Fruit fly (Drosophila melanogaster) whole organism, embryonic: ENCODE measurements around the gene r-cup.

Experiments
- Asciz ChIP-seq: fragments of 200-800 bp; sonication (Bioruptor generic); optimal IDR thresholded peaks from 2 replicates; lab custom pipeline; 2017; ENCODE audit warnings: missing biosample characterization, mild to moderate bottlenecking, missing genetic modification characterization, missing genetic modification reagents
- Atf-2 ChIP-seq: fragments of 200-800 bp; sonication (Bioruptor generic); optimal IDR thresholded peaks from 2 replicates; lab custom pipeline; 2016; ENCODE audit warnings: missing biosample characterization, missing genetic modification characterization
- Bteb2 ChIP-seq: fragments of 200-800 bp; sonication (Bioruptor generic); optimal IDR thresholded peaks from 2 replicates; lab custom pipeline; 2016; ENCODE audit warnings: missing biosample characterization, missing genetic modification characterization
- CG10274 ChIP-seq: fragments of 200-800 bp; sonication (Bioruptor generic); optimal IDR thresholded peaks from 3 replicates; lab custom pipeline; 2017; ENCODE audit warnings: missing biosample characterization, mild to moderate bottlenecking, missing genetic modification characterization
- CG10431 ChIP-seq: fragments of 200-800 bp; sonication (Bioruptor generic); optimal IDR thresholded peaks from 3 replicates; lab custom pipeline; 2018; ENCODE audit warnings: missing biosample characterization, mild to moderate bottlenecking, missing genetic modification characterization
- CG10543 ChIP-seq: fragments of 200-800 bp; sonication (Bioruptor generic); optimal IDR thresholded peaks from 3 replicates; lab custom pipeline; 2017; ENCODE audit warnings: missing biosample characterization, mild to moderate bottlenecking, missing genetic modification characterization, moderate library complexity
- CG11560 ChIP-seq: fragments of 200-800 bp; sonication (Bioruptor generic); IDR thresholded peaks from 3 replicates; pipeline ENCODE4 v1.3.6; 2022; ENCODE audit warnings: missing biosample characterization, missing genetic modification characterization
- CG11695 ChIP-seq: fragments of 200-800 bp; sonication (Bioruptor generic); IDR thresholded peaks from 3 replicates; pipeline ENCODE4 v1.3.6; 2022; ENCODE audit warnings: missing biosample characterization, missing genetic modification characterization
- CG12659 ChIP-seq: fragments of 200-800 bp; sonication (Bioruptor generic); optimal IDR thresholded peaks from 3 replicates; lab custom pipeline; 2017; ENCODE audit warnings: mild to moderate bottlenecking, missing biosample characterization, missing genetic modification reagents, missing genetic modification characterization
- CG12744 ChIP-seq: fragments of 200-800 bp; sonication (Bioruptor generic); optimal IDR thresholded peaks from 2 replicates; lab custom pipeline; 2016; ENCODE audit warnings: missing biosample characterization, missing genetic modification characterization
- CG14441 ChIP-seq: fragments of 200-800 bp; sonication (Bioruptor generic); IDR thresholded peaks from 2 replicates; pipeline ENCODE4 v1.3.6; 2022; ENCODE audit warnings: missing biosample characterization, missing genetic modification characterization
- CG15514 ChIP-seq: fragments of 200-800 bp; sonication (Bioruptor generic); optimal IDR thresholded peaks from 3 replicates; lab custom pipeline; 2017; ENCODE audit warnings: missing biosample characterization, missing genetic modification characterization, mild to moderate bottlenecking, moderate library complexity, missing genetic modification reagents
- CG1647 ChIP-seq: fragments of 200-800 bp; sonication (Bioruptor generic); optimal IDR thresholded peaks from 3 replicates; lab custom pipeline; 2016; ENCODE audit warnings: missing biosample characterization, missing genetic modification characterization
- CG18262 ChIP-seq: fragments of 200-800 bp; optimal IDR thresholded peaks from 3 replicates; lab custom pipeline; 2019; ENCODE audit warnings: missing biosample characterization, mild to moderate bottlenecking, missing genetic modification characterization, moderate library complexity
- CG2129 ChIP-seq: fragments of 200-800 bp; sonication (Bioruptor generic); IDR thresholded peaks from 2 replicates; pipeline ENCODE4 v1.3.6; 2022; ENCODE audit warnings: missing biosample characterization, missing genetic modification characterization; ENCODE audit not compliant: partially characterized antibody
- CG30020 ChIP-seq: fragments of 200-800 bp; optimal IDR thresholded peaks from 2 replicates; lab custom pipeline; 2019; ENCODE audit warnings: missing biosample characterization, mild to moderate bottlenecking, missing genetic modification characterization, moderate library complexity
- CG31441 ChIP-seq: fragments of 200-800 bp; sonication (Bioruptor generic); IDR thresholded peaks from 2 replicates; pipeline ENCODE4 v1.3.6; 2022; ENCODE audit warnings: missing biosample characterization, missing genetic modification characterization
- CG34422 ChIP-seq: fragments of 200-800 bp; sonication (Bioruptor generic); IDR thresholded peaks from 3 replicates; pipeline ENCODE4 v1.3.6; 2022; ENCODE audit warnings: missing biosample characterization, missing genetic modification characterization
- CG3726 ChIP-seq: fragments of 200-800 bp; sonication (Bioruptor generic); IDR thresholded peaks from 3 replicates; pipeline ENCODE4, ENCODE4 v1.3.6; 2022; ENCODE audit warnings: missing biosample characterization, missing genetic modification characterization
- CG3838 ChIP-seq: fragments of 200-800 bp; sonication (Bioruptor generic); optimal IDR thresholded peaks from 3 replicates; lab custom pipeline; 2016; ENCODE audit warnings: missing biosample characterization, missing genetic modification characterization
- CG6813 ChIP-seq: fragments of 200-800 bp; sonication (Bioruptor generic); optimal IDR thresholded peaks from 2 replicates; lab custom pipeline; 2017; ENCODE audit warnings: missing biosample characterization, missing genetic modification characterization, mild to moderate bottlenecking, moderate library complexity, missing genetic modification reagents
- CG7357 ChIP-seq: fragments of 200-800 bp; sonication (Bioruptor generic); IDR thresholded peaks from 3 replicates; pipeline ENCODE4 v1.3.6; 2022; ENCODE audit warnings: missing biosample characterization, missing genetic modification characterization
- CG7987 ChIP-seq: fragments of 200-800 bp; sonication (Bioruptor generic); optimal IDR thresholded peaks from 2 replicates; lab custom pipeline; 2018; ENCODE audit warnings: missing biosample characterization, mild to moderate bottlenecking, missing genetic modification characterization, moderate library complexity
- CG9609 ChIP-seq: fragments of 200-800 bp; sonication (Bioruptor generic); optimal IDR thresholded peaks from 3 replicates; lab custom pipeline; 2016; ENCODE audit warnings: missing biosample characterization, missing genetic modification characterization
- CG9876 ChIP-seq: fragments of 200-800 bp; sonication (Bioruptor generic); optimal IDR thresholded peaks from 2 replicates; lab custom pipeline; 2016; ENCODE audit warnings: missing biosample characterization, missing genetic modification characterization
- D ChIP-seq, 2 experiments: fragments of 200-800 bp in 1 of 2; fragments of >200 bp in 1 of 2; sonication (Bioruptor generic) in 1 of 2; optimal IDR thresholded peaks; 2 replicates in 1 of 2; 3 replicates in 1 of 2; lab custom pipeline; 2017; ENCODE audit warnings: mild to moderate bottlenecking in 1 of 2, missing biosample characterization in 1 of 2, missing genetic modification characterization in 1 of 2, missing genetic modification reagents in 1 of 2
- ERR ChIP-seq: fragments of 200-800 bp; sonication (Bioruptor generic); optimal IDR thresholded peaks from 2 replicates; lab custom pipeline; 2016; ENCODE audit warnings: missing biosample characterization, missing genetic modification characterization
- Gsc ChIP-seq: fragments of 200-800 bp; sonication (Bioruptor generic); IDR thresholded peaks from 2 replicates; pipeline ENCODE4 v1.3.6; 2022; ENCODE audit warnings: missing biosample characterization, missing genetic modification characterization
- Jarid2 ChIP-seq: fragments of 200-800 bp; sonication (Bioruptor generic); optimal IDR thresholded peaks from 3 replicates; lab custom pipeline; 2017; ENCODE audit warnings: mild to moderate bottlenecking, missing biosample characterization, missing genetic modification reagents, missing genetic modification characterization
- Mes4 ChIP-seq: fragments of 200-800 bp; sonication (Bioruptor generic); optimal IDR thresholded peaks from 2 replicates; lab custom pipeline; 2016; ENCODE audit warnings: missing biosample characterization, missing genetic modification characterization
- NC2β ChIP-seq: fragments of 200-800 bp; sonication (Bioruptor generic); optimal IDR thresholded peaks from 2 replicates; lab custom pipeline; 2016; ENCODE audit warnings: missing biosample characterization, missing genetic modification characterization
- Ravus ChIP-seq: fragments of 200-800 bp; sonication (Bioruptor generic); IDR thresholded peaks from 2 replicates; pipeline ENCODE4 v1.3.6; 2022; ENCODE audit warnings: missing biosample characterization, missing genetic modification characterization
- Tbp ChIP-seq: fragments of >200 bp; optimal IDR thresholded peaks from 2 replicates; lab custom pipeline; 2018; ENCODE audit warnings: missing biosample characterization, missing genetic modification characterization
- Xbp1 ChIP-seq: fragments of 200-800 bp; sonication (Bioruptor generic); optimal IDR thresholded peaks from 3 replicates; lab custom pipeline; 2016; ENCODE audit warnings: missing biosample characterization, mild to moderate bottlenecking, missing genetic modification characterization
- az2 ChIP-seq: fragments of 200-800 bp; sonication (Bioruptor generic); optimal IDR thresholded peaks from 3 replicates; lab custom pipeline; 2016; ENCODE audit warnings: missing biosample characterization, missing genetic modification characterization
- bab2 ChIP-seq: fragments of 200-800 bp; sonication (Bioruptor generic); optimal IDR thresholded peaks from 2 replicates; lab custom pipeline; 2016; ENCODE audit warnings: missing biosample characterization, missing genetic modification characterization
- cas ChIP-seq: fragments of 200-800 bp; sonication (Bioruptor generic); IDR thresholded peaks from 2 replicates; pipeline ENCODE4 v1.3.6; 2022; ENCODE audit warnings: missing biosample characterization, missing genetic modification characterization
- da ChIP-seq: fragments of 200-800 bp; sonication (Bioruptor generic); optimal IDR thresholded peaks from 2 replicates; lab custom pipeline; 2016; ENCODE audit warnings: missing biosample characterization, missing genetic modification characterization
- gro ChIP-seq: fragments of 200-800 bp; sonication (Bioruptor generic); optimal IDR thresholded peaks from 2 replicates; lab custom pipeline; 2016; ENCODE audit warnings: missing biosample characterization, missing genetic modification characterization
- hbn ChIP-seq: fragments of 200-800 bp; sonication (Bioruptor generic); IDR thresholded peaks from 2 replicates; pipeline ENCODE4 v1.3.6; 2022; ENCODE audit warnings: missing biosample characterization, missing genetic modification characterization; ENCODE audit not compliant: partially characterized antibody
- lmd ChIP-seq: fragments of 200-800 bp; sonication (Bioruptor generic); IDR thresholded peaks from 2 replicates; pipeline ENCODE4 v1.3.6; 2022; ENCODE audit warnings: missing biosample characterization, missing genetic modification characterization
- nerfin-2 ChIP-seq: fragments of 200-800 bp; sonication (Bioruptor generic); IDR thresholded peaks from 2 replicates; pipeline ENCODE4 v1.3.6; 2022; ENCODE audit warnings: missing biosample characterization, missing genetic modification characterization; ENCODE audit not compliant: partially characterized antibody
- nmo ChIP-seq: fragments of 200-800 bp; sonication (Bioruptor generic); optimal IDR thresholded peaks from 2 replicates; lab custom pipeline; 2018; ENCODE audit warnings: missing biosample characterization, mild to moderate bottlenecking, missing genetic modification characterization, moderate library complexity
- pb ChIP-seq: fragments of 200-800 bp; sonication (Bioruptor generic); optimal IDR thresholded peaks from 3 replicates; lab custom pipeline; 2016; ENCODE audit warnings: missing biosample characterization, missing genetic modification characterization
- sens ChIP-seq: fragments of 200-800 bp; sonication (Bioruptor generic); peaks from one replicate; lab custom pipeline; 2016; ENCODE audit warnings: missing biosample characterization, missing genetic modification characterization
- shn ChIP-seq: fragments of 200-800 bp; sonication (Bioruptor generic); optimal IDR thresholded peaks from 3 replicates; lab custom pipeline; 2016; ENCODE audit warnings: missing biosample characterization, missing genetic modification characterization
- so ChIP-seq: fragments of 200-800 bp; sonication (Bioruptor generic); IDR thresholded peaks from 3 replicates; pipeline ENCODE4 v1.3.6; 2022; ENCODE audit warnings: missing biosample characterization, missing genetic modification characterization
- sqz ChIP-seq: fragments of 200-800 bp; sonication (Bioruptor generic); optimal IDR thresholded peaks from 3 replicates; lab custom pipeline; 2018; ENCODE audit warnings: missing biosample characterization, mild to moderate bottlenecking, missing genetic modification characterization
- trh ChIP-seq: fragments of 200-800 bp; sonication (Bioruptor generic); optimal IDR thresholded peaks from 2 replicates; lab custom pipeline; 2016; ENCODE audit warnings: missing biosample characterization, missing genetic modification characterization
- vnd ChIP-seq: fragments of 200-800 bp; sonication (Bioruptor generic); IDR thresholded peaks from 3 replicates; pipeline ENCODE4 v1.3.6; 2022; ENCODE audit warnings: missing biosample characterization, missing genetic modification characterization; ENCODE audit not compliant: partially characterized antibody
- yki ChIP-seq: fragments of >200 bp; optimal IDR thresholded peaks from 3 replicates; lab custom pipeline; 2018

r-cup gene

DNA sequence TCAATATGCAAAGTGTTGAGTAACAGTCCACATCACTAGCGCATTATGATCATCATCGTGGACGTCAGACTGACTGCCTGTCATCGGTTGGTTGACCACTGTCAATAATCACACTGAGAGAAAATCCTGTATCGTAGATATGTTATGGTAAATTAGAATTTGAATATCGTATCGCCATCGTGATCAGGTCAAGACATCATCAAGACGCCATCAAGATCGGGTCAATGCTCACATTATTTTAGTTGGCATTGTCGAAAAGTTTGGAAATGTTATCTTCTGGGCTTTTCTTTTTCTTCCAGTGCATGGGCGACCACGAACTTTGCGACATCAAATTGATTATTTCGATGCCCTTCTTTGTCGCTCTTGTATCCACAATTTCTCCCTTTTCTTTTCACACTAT, 33.3 kb upstream of the r-cup start (continued):
- TF ChIP-seq CG10543 (GFP tag; lab: Kevin White, UChicago) (peak; percentile 86), Atf-2 (GFP tag; lab: Kevin White, UChicago) (peak; percentile 91), CG31441 (peak; percentile 92), CG7357 (GFP tag; lab: Robert Waterston, UW) (peak; percentile 56; the same call in 1 of the 3 replicates), Gsc (GFP tag; lab: Robert Waterston, UW) (peak; percentile 52; the same call in 1 of the 2 replicates), CG10431 (GFP tag; lab: Kevin White, UChicago) (peak; percentile 79), trh (GFP tag; lab: Kevin White, UChicago) (peak; percentile 84), CG9609 (GFP tag; lab: Kevin White, UChicago) (peak; percentile 92), CG11560 (peak; percentile 58; the same call in 1 of the 3 replicates), CG9876 (peak; percentile 86), sqz (GFP tag; lab: Kevin White, UChicago) (peak; percentile 66), CG15514 (GFP tag; lab: Kevin White, UChicago) (peak; percentile 62), Asciz (GFP tag; lab: Kevin White, UChicago) (peak; percentile 91), da (GFP tag; lab: Kevin White, UChicago) (peak; percentile 73), gro (GFP tag; lab: Kevin White, UChicago) (peak; percentile 83), CG3838 (GFP tag; lab: Kevin White, UChicago) (peak; percentile 30), CG1647 (peak; percentile 78), CG7987 (peak; percentile 32), nmo (GFP tag; lab: Kevin White, UChicago) (peak; percentile 94), Mes4 (peak; percentile 90), CG18262 (tag; lab: Kevin White, UChicago) (peak; percentile 87), hbn (GFP tag; lab: Robert Waterston, UW) (no peak), CG11695 (peak; percentile 75), CG10274 (peak; percentile 65), lmd (peak; percentile 80), vnd (GFP tag; lab: Robert Waterston, UW) (no peak), nerfin-2 (GFP tag; lab: Robert Waterston, UW) (no peak), cas (GFP tag; lab: Robert Waterston, UW) (no peak), D (optimal IDR thresholded peaks at IDR 0.05; lab: Kevin White, UChicago) (no peak), D (GFP tag; optimal IDR thresholded peaks at IDR 0.05; lab: Kevin White, UChicago) (peak; percentile 88), Tbp (no peak), sens (GFP tag; lab: Kevin White, UChicago) (peak; percentile 99), Bteb2 (GFP tag; lab: Kevin White, UChicago) (peak; percentile 77), CG30020 (tag; lab: Kevin White, UChicago) (peak; percentile 26), Jarid2 (GFP tag; lab: Kevin White, UChicago) (peak; percentile 49), so (GFP tag; lab: Robert Waterston, UW) (peak; percentile 65; the same call in 2 of the 3 replicates), CG6813 (GFP tag; lab: Kevin White, UChicago) (peak; percentile 86), CG2129 (GFP tag; lab: Robert Waterston, UW) (no peak), NC2β (GFP tag; lab: Kevin White, UChicago) (peak; percentile 89), yki (lab: Kevin White, UChicago) (no peak), CG14441 (GFP tag; lab: Robert Waterston, UW) (peak; percentile 80), Ravus (GFP tag; lab: Robert Waterston, UW) (peak; percentile 29; the same call in 1 of the 2 replicates), CG12659 (GFP tag; lab: Kevin White, UChicago) (peak; percentile 89), az2 (GFP tag; lab: Kevin White, UChicago) (peak; percentile 91), ERR (peak; percentile 84), Xbp1 (GFP tag; lab: Kevin White, UChicago) (peak; percentile 92), bab2 (GFP tag; lab: Kevin White, UChicago) (peak; percentile 93), shn (peak; percentile 85), pb (GFP tag; lab: Kevin White, UChicago) (peak; percentile 93), CG34422 (GFP tag; lab: Robert Waterston, UW) (peak; percentile 88), CG3726 (GFP tag; lab: Robert Waterston, UW) (peak; percentile 75), CG12744 (GFP tag; lab: Kevin White, UChicago) (peak; percentile 72)
